Worm (Caenorhabditis elegans) whole organism, mixed stage, embryonic: ENCODE measurements around the gene F53F8.5.

Experiments used
- ceh-39 ChIP-seq: fragments of 150-350 bp; optimal IDR thresholded peaks from 2 replicates; lab custom pipeline; 2014; ENCODE audit warnings: missing biosample characterization, missing genetic modification characterization
- ceh-43 ChIP-seq: fragments of 200-800 bp; sonication (Bioruptor generic); optimal IDR thresholded peaks from 2 replicates; lab custom pipeline; 2018; ENCODE audit warnings: mild to moderate bottlenecking, missing genetic modification characterization, moderate library complexity, missing compliant biosample characterization
- elt-3 ChIP-seq: fragments of 150-350 bp; optimal IDR thresholded peaks from 2 replicates; lab custom pipeline; 2014; ENCODE audit warnings: missing biosample characterization, missing genetic modification characterization
- nhr-237 ChIP-seq: fragments of 150-350 bp; optimal IDR thresholded peaks from 2 replicates; lab custom pipeline; 2014; ENCODE audit warnings: missing biosample characterization, missing genetic modification characterization
- nhr-76 ChIP-seq: sonication (generic microtip); optimal IDR thresholded peaks from 2 replicates; lab custom pipeline; 2017; ENCODE audit warnings: missing biosample characterization, missing genetic modification characterization
- snpc-4 ChIP-seq: fragments of 150-350 bp; optimal IDR thresholded peaks from 2 replicates; lab custom pipeline; 2014; ENCODE audit warnings: missing biosample characterization, missing genetic modification characterization
- sptf-1 ChIP-seq: sonication (generic microtip); optimal IDR thresholded peaks from 2 replicates; lab custom pipeline; 2017; ENCODE audit warnings: mild to moderate bottlenecking, missing genetic modification characterization, moderate library complexity, missing compliant biosample characterization
- unc-39 ChIP-seq: fragments of 150-350 bp; optimal IDR thresholded peaks from 2 replicates; lab custom pipeline; 2014; ENCODE audit warnings: missing biosample characterization, missing genetic modification characterization
- ztf-11 ChIP-seq: fragments of 150-350 bp; optimal IDR thresholded peaks from 2 replicates; lab custom pipeline; 2014; ENCODE audit warnings: missing biosample characterization, missing genetic modification characterization

ce11 chrV:20685383-20685782 is 18.5 kb downstream of the F53F8.5 start, which contains the start of gene klf-2:
- TF ChIP-seq elt-3 (tag; lab: Kevin White, UChicago) (no peak), nhr-237 (no peak), snpc-4 (tag; lab: Kevin White, UChicago) (no peak), ztf-11 (tag; lab: Kevin White, UChicago) (no peak), unc-39 (tag; lab: Kevin White, UChicago) (no peak), ceh-39 (no peak), nhr-76 (tag; lab: Kevin White, UChicago) (no peak), ceh-43 (GFP tag; lab: Kevin White, UChicago) (no peak), sptf-1 (tag; lab: Kevin White, UChicago) (no peak)
